Worm (Caenorhabditis elegans): ENCODE results near the gene best-1.

ce11 chrIV:13079119-13079518 lies 30.5 kb downstream of the best-1 start, which contains the start of gene C39E9.8:
- TF ChIP-seq nhr-11 (tag; optimal IDR thresholded peaks at IDR 0.05) = no peak
- TF ChIP-seq madf-2 (tag; optimal IDR thresholded peaks at IDR 0.05) = no peak
- no peak for TF ChIP-seq tbx-2 (tag; optimal IDR thresholded peaks at IDR 0.05)
- TF ChIP-seq elt-2 (tag; optimal IDR thresholded peaks at IDR 0.05) = no peak
- TF ChIP-seq fkh-10 (GFP tag; optimal IDR thresholded peaks at IDR 0.05) = no peak
- no peak for TF ChIP-seq pros-1 (tag; optimal IDR thresholded peaks at IDR 0.05)
- TF ChIP-seq ceh-19 (GFP tag; optimal IDR thresholded peaks at IDR 0.05) = no peak
- TF ChIP-seq unc-3 (GFP tag; conservative IDR thresholded peaks at IDR 0.05) = no peak
- no peak for TF ChIP-seq unc-3 (tag; optimal IDR thresholded peaks at IDR 0.05)
- TF ChIP-seq dmd-4 (tag; optimal IDR thresholded peaks at IDR 0.05; ENCODE audit: borderline replicate concordance) = no peak
- no peak for TF ChIP-seq ama-1 (optimal IDR thresholded peaks at IDR 0.05)
- TF ChIP-seq lin-11 (tag; optimal IDR thresholded peaks at IDR 0.05) = no peak
- TF ChIP-seq dve-1 (tag; optimal IDR thresholded peaks at IDR 0.05) = no peak
- TF ChIP-seq pag-3 (tag; optimal IDR thresholded peaks at IDR 0.05; ENCODE audit: borderline replicate concordance) = no peak
